Fruit fly (Drosophila melanogaster) whole organism: Measurements from ENCODE around the gene Nrg.

Experiments
- Dll ChIP-seq: fragments of >200 bp; optimal IDR thresholded peaks from 2 replicates; lab custom pipeline; 2017
- psq ChIP-seq: fragments of >200 bp; optimal IDR thresholded peaks from 2 replicates; lab custom pipeline; 2017

dm6 chrX:8497604-8498232 is 19.5 kb upstream of the Nrg start:
- TF ChIP-seq Dll (lab: Kevin White, UChicago) (no peak), psq (no peak)
